Fruit fly (Drosophila melanogaster): ENCODE measurements around the gene Rpn3.

DNA sequence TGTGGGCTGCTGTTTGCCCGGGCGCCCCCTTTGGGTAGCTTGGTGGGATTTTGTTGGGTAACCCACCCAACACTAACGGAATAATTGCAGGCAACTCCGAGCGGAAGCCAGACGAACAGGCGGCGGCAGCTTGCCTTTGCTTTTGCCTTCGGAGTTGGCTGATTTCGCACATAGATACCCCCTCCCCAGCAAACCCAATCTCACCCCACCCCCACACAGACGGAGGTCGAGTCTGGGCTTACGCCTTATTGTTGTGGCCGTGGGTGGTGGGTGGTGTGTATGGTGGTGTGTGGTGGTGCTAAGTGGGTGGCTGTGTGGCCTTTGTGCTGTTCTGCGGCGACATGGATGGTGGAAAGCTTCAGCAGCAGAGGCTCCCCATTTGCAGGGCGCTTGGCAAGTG lies 36.0 kb upstream of the Rpn3 start:
- TF ChIP-seq CTCF (optimal IDR thresholded peaks at IDR 0.05), result no peak
- TF ChIP-seq CG8478 (optimal IDR thresholded peaks at IDR 0.05), result no peak
